Worm (Caenorhabditis elegans) whole organism, mixed stage, embryonic: Measurements from ENCODE around the gene Y39B6A.43.

Source experiments
- ceh-43 ChIP-seq: fragments of 200-800 bp; sonication (Bioruptor generic); optimal IDR thresholded peaks from 2 replicates; lab custom pipeline; 2018; ENCODE audit warnings: mild to moderate bottlenecking, missing genetic modification characterization, moderate library complexity, missing compliant biosample characterization
- elt-1 ChIP-seq: sonication (generic microtip); optimal IDR thresholded peaks from 2 replicates; lab custom pipeline; 2017; ENCODE audit warnings: missing genetic modification characterization, mild to moderate bottlenecking, missing compliant biosample characterization, antibody characterized with exemption, moderate library complexity, borderline replicate concordance; ENCODE audit not compliant: insufficient read depth
- mab-5 ChIP-seq: fragments of 150-350 bp; optimal IDR thresholded peaks from 2 replicates; lab custom pipeline; 2014; ENCODE audit warnings: missing biosample characterization, missing genetic modification characterization
- mep-1 ChIP-seq: fragments of 150-350 bp; optimal IDR thresholded peaks from 2 replicates; lab custom pipeline; 2017; ENCODE audit warnings: missing biosample characterization, missing genetic modification reagents, missing genetic modification characterization, inconsistent platforms
- nhr-237 ChIP-seq: fragments of 150-350 bp; optimal IDR thresholded peaks from 2 replicates; lab custom pipeline; 2014; ENCODE audit warnings: missing biosample characterization, missing genetic modification characterization
- snpc-4 ChIP-seq: fragments of 150-350 bp; optimal IDR thresholded peaks from 2 replicates; lab custom pipeline; 2014; ENCODE audit warnings: missing biosample characterization, missing genetic modification characterization
- unc-39 ChIP-seq: fragments of 150-350 bp; optimal IDR thresholded peaks from 2 replicates; lab custom pipeline; 2014; ENCODE audit warnings: missing biosample characterization, missing genetic modification characterization
- unc-62 ChIP-seq: fragments of 150-350 bp; optimal IDR thresholded peaks from 2 replicates; lab custom pipeline; 2014; ENCODE audit warnings: missing biosample characterization, missing genetic modification reagents, missing genetic modification characterization
- ztf-11 ChIP-seq: fragments of 150-350 bp; optimal IDR thresholded peaks from 2 replicates; lab custom pipeline; 2014; ENCODE audit warnings: missing biosample characterization, missing genetic modification characterization

DNA sequence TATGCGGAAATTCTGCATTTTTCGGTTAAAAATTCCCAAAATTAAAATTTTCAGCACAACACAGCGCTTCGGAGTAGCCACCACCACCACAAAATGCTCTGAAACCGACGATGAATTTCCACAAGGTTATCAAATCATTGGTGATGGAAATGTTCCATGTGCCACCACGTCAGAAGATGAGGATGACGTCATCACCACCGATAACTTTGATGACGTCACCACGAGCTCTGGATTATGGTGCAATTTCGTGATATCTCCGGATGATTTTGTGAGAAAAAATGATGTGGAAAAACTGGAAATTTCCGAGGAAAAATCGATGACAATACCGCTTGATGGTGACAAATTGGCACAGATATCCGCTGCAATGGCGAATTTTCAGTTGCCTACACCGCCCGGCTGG, 25.4 kb upstream of the Y39B6A.43 start:
- TF ChIP-seq mab-5 (no peak), nhr-237 (no peak), mep-1 (tag; lab: Kevin White, UChicago) (no peak), ceh-43 (GFP tag; lab: Kevin White, UChicago) (no peak), elt-1 (no peak), unc-39 (tag; lab: Kevin White, UChicago) (no peak), ztf-11 (no peak), snpc-4 (tag; lab: Kevin White, UChicago) (no peak), unc-62 (GFP tag; lab: Kevin White, UChicago) (no peak)
